Worm (Caenorhabditis elegans): ENCODE results near the gene C13F10.5.

The C13F10.5 gene

DNA sequence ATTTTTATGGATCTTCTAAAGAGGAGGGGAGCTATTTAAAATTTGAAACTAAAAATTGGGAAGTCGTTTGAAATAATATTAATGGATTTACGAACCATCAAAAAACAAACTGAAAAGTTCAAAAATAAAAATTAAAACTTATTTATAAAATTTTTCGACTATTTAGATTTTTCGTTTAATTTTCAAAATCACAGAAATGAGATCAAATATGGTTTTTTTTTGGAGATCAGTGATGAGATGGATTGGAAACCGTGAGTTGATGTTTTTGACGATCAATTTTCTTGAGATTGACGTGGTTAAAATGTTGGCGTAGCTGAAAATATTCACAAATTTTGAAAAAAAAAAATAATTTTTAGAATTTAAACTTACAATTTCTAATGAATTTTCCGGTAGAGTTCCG, at the start of gene C13F10.5:
C13F10.5 (minus strand) TSS at position 101 of the 400 bp plus-strand sequence.
- TF ChIP-seq unc-62 (GFP tag; optimal IDR thresholded peaks at IDR 0.05), result no peak

DNA sequence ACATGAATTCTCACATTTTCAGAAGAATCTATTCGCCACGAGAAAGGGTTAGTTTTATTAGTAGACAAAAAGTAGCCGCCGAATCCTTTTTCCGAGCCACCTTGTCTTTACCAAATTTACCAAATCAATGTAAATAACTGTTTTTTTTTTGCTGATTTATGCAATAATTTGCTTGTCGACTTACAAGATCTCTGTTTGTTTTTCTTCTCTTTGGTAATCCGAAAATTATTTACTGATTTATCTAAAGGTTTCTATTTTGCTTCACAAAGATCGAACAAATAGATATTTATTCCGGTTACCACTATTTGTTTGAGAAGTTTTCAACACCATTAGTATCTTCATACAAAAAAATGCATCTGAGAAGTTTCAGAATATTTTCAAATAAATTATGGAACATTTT, 47.1 kb upstream of the C13F10.5 start, which contains the start of gene C13A2.7:
C13A2.7 (plus strand) TSS at position 301 of the 400 bp plus-strand sequence.
- no peak for TF ChIP-seq unc-62 (GFP tag; optimal IDR thresholded peaks at IDR 0.05)

- TF ChIP-seq unc-62 (GFP tag; optimal IDR thresholded peaks at IDR 0.05), result no peak
These were observed 45.2 kb upstream of the C13F10.5 start, which contains the start of gene C13A2.9 for ce11 chrV:7264042-7264441. Gene C13A2.9 (minus strand): TSS chrV:7264142.

- TF ChIP-seq unc-62 (GFP tag; optimal IDR thresholded peaks at IDR 0.05), result no peak
These were observed 40.1 kb upstream of the C13F10.5 start, which contains the start of gene C13A2.12 for ce11 chrV:7258965-7259364. Gene C13A2.12 (plus strand): TSS chrV:7259265.

ce11 chrV:7255095-7255494, 36.2 kb upstream of the C13F10.5 start, which contains the start of gene C05C8.8:
Gene C05C8.8 (minus strand): TSS chrV:7255195.
- TF ChIP-seq unc-62 (GFP tag; optimal IDR thresholded peaks at IDR 0.05), result no peak

ce11 chrV:7248227-7248953, 29.5 kb upstream of the C13F10.5 start:
- no peak for TF ChIP-seq unc-62 (GFP tag; optimal IDR thresholded peaks at IDR 0.05)

DNA sequence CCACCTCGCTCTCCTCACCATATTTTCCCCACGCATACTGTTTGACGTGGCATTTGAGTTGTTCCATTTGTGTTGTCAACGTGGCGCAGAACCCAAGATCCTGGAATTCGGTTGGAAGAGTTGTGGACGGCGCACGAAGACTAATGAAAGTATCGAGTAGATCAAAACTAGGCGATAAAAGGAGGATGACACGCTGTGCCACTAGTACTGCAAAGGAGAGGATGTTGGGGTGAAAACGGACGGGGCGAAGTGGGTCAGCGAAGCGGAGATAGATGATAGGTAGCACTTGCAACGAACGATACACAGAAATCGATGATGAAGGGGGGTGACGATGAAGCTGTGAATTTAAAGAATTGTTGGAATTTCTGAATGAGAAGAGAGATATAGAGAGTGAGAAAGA, 28.1 kb upstream of the C13F10.5 start, which contains the start of gene C05C8.7:
C05C8.7 (minus strand) TSS at position 100 of the 400 bp plus-strand sequence.
- no peak for TF ChIP-seq unc-62 (GFP tag; optimal IDR thresholded peaks at IDR 0.05)

DNA sequence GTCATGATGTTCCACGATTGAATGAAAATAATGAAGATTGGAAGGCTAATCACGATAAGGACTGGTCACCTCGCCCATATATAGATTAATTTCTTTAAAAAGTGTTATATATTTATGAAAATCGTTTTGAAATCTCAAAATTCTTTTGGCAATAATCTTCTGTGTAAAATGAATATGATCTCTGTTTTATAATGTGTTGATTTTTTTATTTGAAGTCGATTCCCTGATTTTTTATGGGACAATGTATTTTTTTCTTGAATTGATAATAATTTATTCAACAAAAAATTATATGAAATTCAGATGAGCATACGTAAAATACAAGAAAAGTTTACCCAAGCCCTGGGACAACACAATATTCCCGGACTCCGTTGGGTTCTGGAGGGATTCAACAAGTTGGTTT, 20.6 kb upstream of the C13F10.5 start, which contains the start of gene C05C8.1:
C05C8.1 (plus strand) TSS at position 301 of the 400 bp plus-strand sequence.
- no peak for TF ChIP-seq unc-62 (GFP tag; optimal IDR thresholded peaks at IDR 0.05)

- TF ChIP-seq unc-62 (GFP tag; optimal IDR thresholded peaks at IDR 0.05), result no peak
These were observed 18.2 kb upstream of the C13F10.5 start, which contains the start of gene hyls-1 for ce11 chrV:7237133-7237532. Gene hyls-1 (plus strand): TSS chrV:7237381.

ce11 chrV:7237094-7237132, 18.0 kb upstream of the C13F10.5 start, which contains the start of gene hpo-9:
Gene hpo-9 (minus strand): TSS chrV:7237130.
- no peak for TF ChIP-seq unc-62 (GFP tag; optimal IDR thresholded peaks at IDR 0.05)

- TF ChIP-seq unc-62 (GFP tag; optimal IDR thresholded peaks at IDR 0.05), result no peak
These were observed 17.8 kb upstream of the C13F10.5 start for ce11 chrV:7236694-7237093.

DNA sequence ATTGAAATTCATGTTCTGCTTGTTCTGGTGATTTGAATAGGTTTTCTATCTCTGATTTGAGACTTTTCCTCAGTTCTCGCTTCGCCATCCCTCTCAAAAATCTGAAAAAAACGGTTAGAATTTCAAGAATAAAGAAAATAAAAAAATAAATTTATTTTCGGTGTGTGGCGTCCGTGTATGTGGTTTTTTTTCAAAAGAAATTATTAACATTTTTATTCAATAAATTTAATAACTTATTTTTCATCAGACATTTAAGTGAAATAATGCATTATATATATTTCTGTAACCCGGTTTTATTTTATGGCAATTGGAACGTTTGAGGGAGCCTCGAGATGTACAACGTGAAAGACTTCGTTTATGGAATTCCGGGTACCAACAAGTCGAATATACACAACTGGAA, 15.8 kb upstream of the C13F10.5 start, which contains the start of gene C05C8.5:
C05C8.5 (minus strand) TSS at position 101 of the 400 bp plus-strand sequence.
- TF ChIP-seq unc-62 (GFP tag; optimal IDR thresholded peaks at IDR 0.05), result no peak

DNA sequence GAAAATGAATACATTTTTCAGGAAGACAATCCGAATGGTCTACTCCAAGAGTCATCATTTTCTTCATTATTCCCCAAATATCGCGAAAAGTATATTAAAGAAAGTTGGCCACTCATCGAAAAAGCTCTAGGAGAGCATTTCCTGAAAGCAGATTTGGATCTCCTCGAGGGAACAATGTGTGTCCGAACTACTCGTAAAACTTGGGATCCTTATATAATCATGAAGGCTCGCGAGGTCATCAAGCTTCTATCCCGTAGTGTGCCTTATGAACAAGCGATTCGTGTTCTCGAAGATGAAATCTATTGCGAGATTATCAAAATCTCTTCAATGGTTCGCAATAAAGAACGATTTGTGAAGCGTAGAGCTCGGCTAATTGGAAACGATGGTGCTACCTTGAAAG, 12.6 kb upstream of the C13F10.5 start:
- TF ChIP-seq unc-62 (GFP tag; optimal IDR thresholded peaks at IDR 0.05), result no peak

DNA sequence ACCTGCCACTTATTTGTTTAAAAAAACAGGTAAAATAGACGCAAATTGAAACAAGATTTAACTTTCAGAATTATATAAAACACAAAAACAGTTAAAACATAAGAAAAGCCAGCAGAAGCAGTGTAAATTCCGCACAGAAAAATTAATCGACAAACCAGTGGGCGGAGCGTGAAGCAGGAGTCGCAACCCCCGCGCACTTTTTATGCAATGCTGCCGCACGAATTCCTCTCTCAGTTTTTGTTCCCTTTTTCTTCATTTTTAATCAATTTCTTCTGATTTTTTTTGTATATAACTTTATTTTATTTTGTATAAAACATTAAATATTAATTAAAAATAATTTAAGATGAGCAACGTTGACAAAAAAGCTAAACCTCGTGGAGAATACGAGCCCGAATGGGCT, 12.0 kb upstream of the C13F10.5 start, which contains the start of the genes gei-6 and krr-1:
gei-6 (minus strand) TSS at position 2 of the 400 bp plus-strand sequence.
krr-1 (plus strand) TSS at position 344 of the 400 bp plus-strand sequence.
- TF ChIP-seq unc-62 (GFP tag; optimal IDR thresholded peaks at IDR 0.05), result no peak

DNA sequence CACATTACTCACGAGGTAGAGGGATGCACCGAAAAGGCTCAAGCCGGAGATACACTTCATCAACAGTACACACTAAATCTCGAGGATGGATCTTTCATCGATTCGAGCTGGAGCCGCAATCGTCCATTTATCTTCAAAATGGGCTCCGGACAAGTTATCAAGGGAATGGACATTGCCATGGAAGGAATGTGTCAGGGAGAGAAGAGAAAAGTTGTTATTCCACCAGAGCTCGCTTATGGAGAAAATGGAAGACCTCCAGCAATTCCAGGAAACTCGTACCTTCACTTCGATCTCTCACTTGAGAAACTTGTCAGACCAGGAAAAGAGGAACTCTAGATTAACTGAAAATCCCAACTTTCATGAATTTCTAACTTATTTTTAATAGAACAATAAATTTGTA, 7.0 kb upstream of the C13F10.5 start:
- TF ChIP-seq unc-62 (GFP tag; optimal IDR thresholded peaks at IDR 0.05), result no peak

DNA sequence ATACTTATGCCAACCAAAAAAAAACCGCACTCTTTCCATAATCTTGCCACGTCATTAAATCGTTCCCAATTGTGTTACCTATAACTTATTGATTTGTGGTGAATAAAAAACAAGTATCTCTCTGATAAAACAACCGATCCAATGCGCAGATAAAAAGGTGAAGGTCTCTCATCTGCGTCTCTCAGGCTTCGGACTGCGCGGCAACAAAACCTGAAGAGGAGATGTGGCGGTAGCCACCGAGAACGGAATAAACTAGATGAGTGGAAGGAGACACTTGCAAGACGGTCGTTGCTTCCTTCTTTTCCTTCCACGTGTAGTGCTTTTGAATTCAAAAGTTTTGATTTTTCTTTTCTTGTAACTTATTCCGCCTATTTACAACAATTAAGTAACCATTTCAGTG, 6.1 kb upstream of the C13F10.5 start, which contains the start of gene fkb-3:
fkb-3 (plus strand) TSS at position 277 of the 400 bp plus-strand sequence.
- TF ChIP-seq unc-62 (GFP tag; optimal IDR thresholded peaks at IDR 0.05), result no peak

ce11 chrV:7224353-7224752, 5.5 kb upstream of the C13F10.5 start:
- no peak for TF ChIP-seq unc-62 (GFP tag; optimal IDR thresholded peaks at IDR 0.05)

Measured in whole organism, dauer.